Fruit fly (Drosophila melanogaster): ENCODE results near the gene CG1492.

Gene CG1492

dm6 chrX:12014800-12015389 is 2.9 kb upstream of the CG1492 start (continued):
- TF ChIP-seq CG17385 (GFP tag; optimal IDR thresholded peaks at IDR 0.05) (peak; percentile 3), scrt (GFP tag; optimal IDR thresholded peaks at IDR 0.05) (no peak), Sin3A (optimal IDR thresholded peaks at IDR 0.05) (no peak), CG18599 (GFP tag; optimal IDR thresholded peaks at IDR 0.05) (peak; percentile 29), tgo (GFP tag; IDR thresholded peaks at IDR 0.05) (peak; percentile 20; the same call in 1 of the 3 replicates), ken (GFP tag; IDR thresholded peaks at IDR 0.05) (peak; percentile 57; the same call in 1 of the 3 replicates), Doc2 (GFP tag; IDR thresholded peaks at IDR 0.05) (no peak), CG42726 (GFP tag; IDR thresholded peaks at IDR 0.05; ENCODE audit: partially characterized antibody) (no peak), CG18619 (GFP tag; optimal IDR thresholded peaks at IDR 0.05) (no peak), Poxn (GFP tag; IDR thresholded peaks at IDR 0.05) (no peak), gsb-n (tag; optimal IDR thresholded peaks at IDR 0.05) (no peak), CG2678 (tag; optimal IDR thresholded peaks at IDR 0.05) (no peak), lbe (GFP tag; optimal IDR thresholded peaks at IDR 0.05) (peak; percentile 9), CG2129 (GFP tag; IDR thresholded peaks at IDR 0.05; ENCODE audit: partially characterized antibody) (no peak), CG11398 (GFP tag; optimal IDR thresholded peaks at IDR 0.05) (no peak), CG13287 (GFP tag; IDR thresholded peaks at IDR 0.05; ENCODE audit: partially characterized antibody) (peak; percentile 31; the same call in 1 of the 2 replicates), CG13123 (GFP tag; optimal IDR thresholded peaks at IDR 0.05) (no peak), CG1529 (GFP tag; optimal IDR thresholded peaks at IDR 0.05) (no peak), CG34422 (GFP tag; IDR thresholded peaks at IDR 0.05) (peak; percentile 58), Adf1 (GFP tag; IDR thresholded peaks at IDR 0.05) (no peak), CG10209 (GFP tag; optimal IDR thresholded peaks at IDR 0.05) (peak; percentile 16), gsb (GFP tag; IDR thresholded peaks at IDR 0.05) (0 out of 2 replicates have a peak, but pooled peaks have one; percentile 17), pb (GFP tag; optimal IDR thresholded peaks at IDR 0.05) (no peak), CG31224 (GFP tag; IDR thresholded peaks at IDR 0.05) (no peak), insv (GFP tag; optimal IDR thresholded peaks at IDR 0.05) (no peak), CG7963 (GFP tag; IDR thresholded peaks at IDR 0.05; ENCODE audit: partially characterized antibody) (no peak), CG4854 (GFP tag; optimal IDR thresholded peaks at IDR 0.05) (no peak), CG17328 (GFP tag; IDR thresholded peaks at IDR 0.05) (peak; percentile 56; the same call in 1 of the 2 replicates), NC2β (GFP tag; optimal IDR thresholded peaks at IDR 0.05) (no peak), btn (GFP tag; optimal IDR thresholded peaks at IDR 0.05) (no peak), lmd (GFP tag; IDR thresholded peaks at IDR 0.05) (0 out of 2 replicates have a peak, but pooled peaks have one; percentile 8), emc (GFP tag; optimal IDR thresholded peaks at IDR 0.05) (no peak), CG7357 (GFP tag; IDR thresholded peaks at IDR 0.05) (0 out of 3 replicates have a peak, but pooled peaks have one; percentile 22), CG11560 (tag; IDR thresholded peaks at IDR 0.05) (no peak), CG7372 (GFP tag; IDR thresholded peaks at IDR 0.05) (no peak), dmrt11E (tag; optimal IDR thresholded peaks at IDR 0.05) (peak; percentile 7), PHDP (tag; optimal IDR thresholded peaks at IDR 0.05) (peak; percentile 37), H15 (GFP tag; IDR thresholded peaks at IDR 0.05) (0 out of 3 replicates have a peak, but pooled peaks have one; percentile 7), CG9817 (tag; optimal IDR thresholded peaks at IDR 0.05) (no peak), bbx (GFP tag; IDR thresholded peaks at IDR 0.05; ENCODE audit: partially characterized antibody) (0 out of 2 replicates have a peak, but pooled peaks have one; percentile 7), CG14667 (GFP tag; IDR thresholded peaks at IDR 0.05) (peak; percentile 37; the same call in 1 of the 2 replicates), Med (GFP tag) (peak; percentile 82), CG13624 (GFP tag; optimal IDR thresholded peaks at IDR 0.05) (no peak), CG32772 (GFP tag; IDR thresholded peaks at IDR 0.05) (peak; percentile 46), lilli (GFP tag; optimal IDR thresholded peaks at IDR 0.05) (peak; percentile 26), CG6175 (GFP tag; IDR thresholded peaks at IDR 0.05) (no peak), bsh (GFP tag; optimal IDR thresholded peaks at IDR 0.05) (peak in 1 of 2 experiments; percentile 39), Oli (tag; optimal IDR thresholded peaks at IDR 0.05) (peak; percentile 17), Gsc (GFP tag; IDR thresholded peaks at IDR 0.05) (no peak), ham (GFP tag; IDR thresholded peaks at IDR 0.05) (no peak)

Measured in whole organism, embryonic.